Worm (Caenorhabditis elegans): ENCODE data around the gene T28C6.7.
A peak's percentile ranks its signal among the peaks of the same experiment; 100 is the strongest.

ce11 chrIV:8813614-8814013, 14.0 kb upstream of the T28C6.7 start, which contains the start of gene exc-5:
- TF ChIP-seq lin-13 (tag; optimal IDR thresholded peaks at IDR 0.05), result no peak
- TF ChIP-seq nhr-76 (tag; optimal IDR thresholded peaks at IDR 0.05), result no peak
- peak; percentile 11 for TF ChIP-seq unc-62 (GFP tag; optimal IDR thresholded peaks at IDR 0.05)
- no peak for TF ChIP-seq ces-1 (GFP tag; optimal IDR thresholded peaks at IDR 0.05)
- TF ChIP-seq sem-2 (GFP tag; optimal IDR thresholded peaks at IDR 0.05), result no peak
- no peak for TF ChIP-seq nhr-28 (tag; optimal IDR thresholded peaks at IDR 0.05)
- TF ChIP-seq snpc-4 (tag; optimal IDR thresholded peaks at IDR 0.05), result no peak
